Worm (Caenorhabditis elegans) whole organism, young adult: ENCODE measurements around the gene ZK1290.5.

Experiments
- B0035.1 ChIP-seq: sonication (generic microtip); optimal IDR thresholded peaks from 2 replicates; lab custom pipeline; 2016; ENCODE audit warnings: missing genetic modification characterization, mild to moderate bottlenecking, missing compliant biosample characterization, missing genotype, missing genetic modification reagents
- C06A6.2 ChIP-seq: fragments of 200-800 bp; sonication (Bioruptor generic); conservative IDR thresholded peaks from 2 replicates; pipeline ENCODE4 v1.3.6; 2022; ENCODE audit warnings: missing genetic modification characterization, missing compliant biosample characterization
- F10E7.11 ChIP-seq: sonication (generic microtip); optimal IDR thresholded peaks from 2 replicates; lab custom pipeline; 2017; ENCODE audit warnings: mild to moderate bottlenecking, missing genetic modification characterization, moderate library complexity, missing compliant biosample characterization
- F37B4.10 ChIP-seq: fragments of 200-800 bp; sonication (Bioruptor generic); IDR thresholded peaks from 2 replicates; pipeline ENCODE4 v1.3.6; 2022; ENCODE audit warnings: missing genetic modification characterization, missing compliant biosample characterization
- F55B11.4 ChIP-seq: sonication (generic microtip); optimal IDR thresholded peaks from 2 replicates; lab custom pipeline; 2016; ENCODE audit warnings: missing compliant biosample characterization, missing genetic modification characterization, borderline replicate concordance; ENCODE audit not compliant: insufficient read depth
- F57C9.4 ChIP-seq: sonication (generic microtip); optimal IDR thresholded peaks from 2 replicates; lab custom pipeline; 2017; ENCODE audit warnings: mild to moderate bottlenecking, missing genetic modification characterization, missing compliant biosample characterization
- Y53F4B.3 ChIP-seq: fragments of 200-800 bp; sonication (Bioruptor generic); IDR thresholded peaks from 2 replicates; pipeline ENCODE4 v1.3.6; 2022; ENCODE audit warnings: missing genetic modification reagents, missing genetic modification characterization, missing compliant biosample characterization
- Y53G8AR.9 ChIP-seq: fragments of 200-800 bp; sonication (Bioruptor generic); conservative IDR thresholded peaks from 2 replicates; pipeline ENCODE4 v1.3.6; 2022; ENCODE audit warnings: missing genetic modification reagents, missing genetic modification characterization, missing compliant biosample characterization
- Y67H2A.10 ChIP-seq: fragments of 200-800 bp; sonication (Bioruptor generic); conservative IDR thresholded peaks from 2 replicates; pipeline ENCODE4 v1.3.6; 2022; ENCODE audit warnings: missing genetic modification reagents, missing genetic modification characterization, missing compliant biosample characterization
- Y95B8A.8 ChIP-seq: fragments of 200-800 bp; sonication (Bioruptor generic); IDR thresholded peaks from 2 replicates; pipeline ENCODE4 v1.3.6; 2022; ENCODE audit warnings: missing genetic modification reagents, missing genetic modification characterization, missing compliant biosample characterization
- ZK185.1 ChIP-seq: sonication (generic microtip); optimal IDR thresholded peaks from 2 replicates; lab custom pipeline; 2016; ENCODE audit warnings: mild to moderate bottlenecking, missing genetic modification characterization, missing compliant biosample characterization; ENCODE audit not compliant: poor library complexity, severe bottlenecking
- akir-1 ChIP-seq: fragments of 200-800 bp; sonication (Bioruptor generic); optimal IDR thresholded peaks from 2 replicates; lab custom pipeline; 2018; ENCODE audit warnings: mild to moderate bottlenecking, missing genetic modification characterization, moderate library complexity, missing compliant biosample characterization
- ama-1 ChIP-seq, 3 experiments: fragments of 150-350 bp in 1 of 3; sonication (generic microtip) in 2 of 3; optimal IDR thresholded peaks; 2 replicates each; lab custom pipeline; 2014 to 2018; ENCODE audit warnings: missing biosample characterization in 2 of 3, missing genetic modification characterization in 2 of 3, missing genetic modification reagents in 2 of 3
- aptf-3 ChIP-seq: fragments of 200-800 bp; sonication (Bioruptor generic); IDR thresholded peaks from 2 replicates; pipeline ENCODE4 v1.3.6; 2022; ENCODE audit warnings: missing genetic modification characterization, missing compliant biosample characterization
- atf-7 ChIP-seq: sonication (generic microtip); optimal IDR thresholded peaks from 2 replicates; lab custom pipeline; 2017; ENCODE audit warnings: mild to moderate bottlenecking, missing genetic modification characterization, missing compliant biosample characterization
- attf-6 ChIP-seq: fragments of 200-800 bp; sonication (Bioruptor generic); IDR thresholded peaks from 2 replicates; pipeline ENCODE4 v1.3.6; 2022; ENCODE audit warnings: missing genetic modification reagents, missing genetic modification characterization, missing compliant biosample characterization
- bed-2 ChIP-seq: fragments of 200-800 bp; sonication (Bioruptor generic); IDR thresholded peaks from 2 replicates; pipeline ENCODE4 v1.3.6; 2022; ENCODE audit warnings: missing genetic modification reagents, missing genetic modification characterization, missing compliant biosample characterization
- cebp-2 ChIP-seq: fragments of 200-800 bp; sonication (Bioruptor generic); IDR thresholded peaks from 2 replicates; pipeline ENCODE4 v1.3.6; 2022; ENCODE audit warnings: missing genetic modification characterization, missing compliant biosample characterization
- ceh-91 ChIP-seq: fragments of 200-800 bp; sonication (Bioruptor generic); IDR thresholded peaks from 2 replicates; pipeline ENCODE4 v1.3.6; 2022; ENCODE audit warnings: missing genetic modification reagents, missing genetic modification characterization, missing compliant biosample characterization
- efl-1 ChIP-seq: fragments of 150-350 bp; optimal IDR thresholded peaks from 2 replicates; lab custom pipeline; 2014; ENCODE audit warnings: missing biosample characterization, missing genetic modification reagents, missing genetic modification characterization
- egl-44 ChIP-seq: fragments of 200-800 bp; sonication (Bioruptor generic); IDR thresholded peaks from 2 replicates; pipeline ENCODE4 v1.3.6; 2022; ENCODE audit warnings: missing genetic modification reagents, missing genetic modification characterization, missing compliant biosample characterization
- him-1 ChIP-seq: sonication (generic microtip); optimal IDR thresholded peaks from 2 replicates; lab custom pipeline; 2016; ENCODE audit warnings: missing genotype, missing genetic modification reagents, missing genetic modification characterization, missing compliant biosample characterization
- hlh-12 ChIP-seq: sonication (generic microtip); optimal IDR thresholded peaks from 2 replicates; lab custom pipeline; 2016; ENCODE audit warnings: missing genetic modification characterization, missing compliant biosample characterization
- hlh-26 ChIP-seq: fragments of 200-800 bp; sonication (Bioruptor generic); conservative IDR thresholded peaks from 2 replicates; pipeline ENCODE4 v1.3.6; 2022; ENCODE audit warnings: missing genetic modification reagents, missing genetic modification characterization, missing compliant biosample characterization
- hmg-1.2 ChIP-seq: fragments of 200-800 bp; sonication (Bioruptor generic); IDR thresholded peaks from 2 replicates; pipeline ENCODE4 v1.3.6; 2022; ENCODE audit warnings: missing genetic modification reagents, missing genetic modification characterization, missing compliant biosample characterization
- hsf-1 ChIP-seq: fragments of 200-800 bp; sonication (Bioruptor generic); IDR thresholded peaks from 2 replicates; pipeline ENCODE4 v1.3.6; 2022; ENCODE audit warnings: missing genetic modification reagents, missing genetic modification characterization, missing compliant biosample characterization
- let-607 ChIP-seq, 2 experiments: fragments of 200-800 bp in 1 of 2; sonication (Bioruptor generic) in 1 of 2; sonication (generic microtip) in 1 of 2; optimal IDR thresholded peaks; 2 replicates each; lab custom pipeline; 2016 to 2018; ENCODE audit warnings: mild to moderate bottlenecking in 2 of 2, missing compliant biosample characterization in 2 of 2, missing genetic modification characterization in 2 of 2, moderate library complexity in 2 of 2, missing genotype in 1 of 2
- lin-40 ChIP-seq: sonication (generic microtip); optimal IDR thresholded peaks from 2 replicates; lab custom pipeline; 2016; ENCODE audit warnings: missing genetic modification characterization, mild to moderate bottlenecking, missing compliant biosample characterization, missing genotype, missing genetic modification reagents
- madf-10 ChIP-seq: sonication (generic microtip); optimal IDR thresholded peaks from 2 replicates; lab custom pipeline; 2016; ENCODE audit warnings: mild to moderate bottlenecking, missing genetic modification characterization, missing compliant biosample characterization
- madf-6 ChIP-seq: fragments of 200-800 bp; sonication (Bioruptor generic); IDR thresholded peaks from 2 replicates; pipeline ENCODE4 v1.3.6; 2022; ENCODE audit warnings: missing genetic modification reagents, missing genetic modification characterization, missing compliant biosample characterization
- madf-8 ChIP-seq: fragments of 200-800 bp; sonication (Bioruptor generic); conservative IDR thresholded peaks from 2 replicates; pipeline ENCODE4 v1.3.6; 2022; ENCODE audit warnings: missing genetic modification reagents, missing genetic modification characterization, missing compliant biosample characterization
- nhr-179 ChIP-seq: sonication (generic microtip); optimal IDR thresholded peaks from 2 replicates; lab custom pipeline; 2016; ENCODE audit warnings: mild to moderate bottlenecking, missing genetic modification characterization, missing compliant biosample characterization
- nhr-80 ChIP-seq: sonication (generic microtip); optimal IDR thresholded peaks from 2 replicates; lab custom pipeline; 2016; ENCODE audit warnings: missing genetic modification characterization, missing compliant biosample characterization
- nhr-90 ChIP-seq: sonication (generic microtip); optimal IDR thresholded peaks from 2 replicates; lab custom pipeline; 2016; ENCODE audit warnings: missing genotype, mild to moderate bottlenecking, missing genetic modification characterization, missing compliant biosample characterization
- pbrm-1 ChIP-seq: fragments of 200-800 bp; sonication (Bioruptor generic); IDR thresholded peaks from 2 replicates; pipeline ENCODE4 v1.3.6; 2022; ENCODE audit warnings: missing genetic modification reagents, missing genetic modification characterization, missing compliant biosample characterization
- rpc-1 ChIP-seq, 2 experiments: fragments of 150-350 bp in 1 of 2; sonication (generic microtip) in 1 of 2; optimal IDR thresholded peaks; 2 replicates each; lab custom pipeline; 2014 to 2018; ENCODE audit warnings: missing biosample characterization in 1 of 2, missing genetic modification characterization in 1 of 2, missing genetic modification reagents in 1 of 2, missing genotype in 1 of 2
- sea-2 ChIP-seq: fragments of 200-800 bp; sonication (Bioruptor generic); IDR thresholded peaks from 2 replicates; pipeline ENCODE4 v1.3.6; 2022; ENCODE audit warnings: missing genetic modification characterization, missing compliant biosample characterization
- snpc-4 ChIP-seq, 5 experiments: fragments of 150-350 bp in 1 of 5; sonication (generic microtip) in 4 of 5; optimal IDR thresholded peaks; 2 replicates each; lab custom pipeline; 2014 to 2018; ENCODE audit warnings: missing genetic modification characterization in 5 of 5, missing biosample characterization in 3 of 5, antibody characterized with exemption in 2 of 5, mild to moderate bottlenecking in 2 of 5, missing compliant biosample characterization in 2 of 5, missing genotype in 2 of 5, moderate library complexity in 2 of 5, missing genetic modification reagents in 1 of 5
- somi-1 ChIP-seq: fragments of 200-800 bp; sonication (Bioruptor generic); optimal IDR thresholded peaks from 2 replicates; lab custom pipeline; 2018; ENCODE audit warnings: mild to moderate bottlenecking, missing genetic modification characterization, missing compliant biosample characterization
- tbp1 ChIP-seq: fragments of 200-800 bp; sonication (Bioruptor generic); optimal IDR thresholded peaks from 2 replicates; lab custom pipeline; 2018; ENCODE audit warnings: mild to moderate bottlenecking, missing genetic modification characterization, missing compliant biosample characterization
- zim-3 ChIP-seq: sonication (generic microtip); optimal IDR thresholded peaks from 2 replicates; lab custom pipeline; 2017; ENCODE audit warnings: mild to moderate bottlenecking, missing genetic modification characterization, moderate library complexity, missing compliant biosample characterization
- ztf-18 ChIP-seq: sonication (generic microtip); optimal IDR thresholded peaks from 2 replicates; lab custom pipeline; 2016; ENCODE audit warnings: missing genotype, mild to moderate bottlenecking, missing genetic modification characterization, missing compliant biosample characterization
- ztf-26 ChIP-seq: sonication (generic microtip); optimal IDR thresholded peaks from 2 replicates; lab custom pipeline; 2017; ENCODE audit warnings: missing genetic modification characterization, missing compliant biosample characterization

The ZK1290.5 gene

DNA sequence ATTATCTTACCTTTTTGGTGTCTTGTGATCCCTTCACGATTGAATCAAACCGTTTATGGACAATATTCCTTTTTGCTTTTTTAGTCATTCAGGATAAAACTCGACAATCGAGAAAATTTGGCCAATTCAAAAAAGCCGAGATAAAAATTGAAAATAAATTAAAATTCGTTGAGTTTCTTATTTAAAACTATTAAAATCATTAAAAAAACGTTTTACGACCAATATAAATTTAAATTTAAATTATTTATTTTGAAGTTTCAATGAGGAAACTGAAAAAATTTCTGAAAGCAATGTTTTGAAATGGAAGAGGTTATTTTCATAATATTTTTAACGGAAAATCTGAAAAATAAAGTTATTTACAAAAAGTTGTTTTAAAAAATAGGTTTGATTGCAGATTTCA lies 6.2 kb upstream of the ZK1290.5 start, which contains the start of gene ZK1290.15:
Gene ZK1290.15 (plus strand): TSS at position 301 of the 400 bp plus-strand sequence.
- TF ChIP-seq hlh-26 (GFP tag; lab: Robert Waterston, UW) (no peak), cebp-2 (GFP tag; lab: Robert Waterston, UW) (no peak), atf-7 (tag; lab: Kevin White, UChicago) (no peak), ceh-91 (GFP tag; lab: Robert Waterston, UW) (no peak), attf-6 (GFP tag; lab: Robert Waterston, UW) (no peak), C06A6.2 (GFP tag; lab: Robert Waterston, UW) (no peak), madf-8 (GFP tag; lab: Robert Waterston, UW) (no peak), tbp1 (GFP tag; lab: Kevin White, UChicago) (no peak), akir-1 (GFP tag; lab: Kevin White, UChicago) (no peak), F55B11.4 (tag; lab: Kevin White, UChicago) (no peak), aptf-3 (GFP tag; lab: Robert Waterston, UW) (no peak), madf-10 (tag; lab: Kevin White, UChicago) (no peak), efl-1 (GFP tag; lab: Kevin White, UChicago) (no peak), bed-2 (GFP tag; lab: Robert Waterston, UW) (no peak), sea-2 (no peak), F57C9.4 (tag; lab: Kevin White, UChicago) (no peak), somi-1 (GFP tag; lab: Kevin White, UChicago) (no peak), madf-6 (GFP tag; lab: Robert Waterston, UW) (no peak)

DNA sequence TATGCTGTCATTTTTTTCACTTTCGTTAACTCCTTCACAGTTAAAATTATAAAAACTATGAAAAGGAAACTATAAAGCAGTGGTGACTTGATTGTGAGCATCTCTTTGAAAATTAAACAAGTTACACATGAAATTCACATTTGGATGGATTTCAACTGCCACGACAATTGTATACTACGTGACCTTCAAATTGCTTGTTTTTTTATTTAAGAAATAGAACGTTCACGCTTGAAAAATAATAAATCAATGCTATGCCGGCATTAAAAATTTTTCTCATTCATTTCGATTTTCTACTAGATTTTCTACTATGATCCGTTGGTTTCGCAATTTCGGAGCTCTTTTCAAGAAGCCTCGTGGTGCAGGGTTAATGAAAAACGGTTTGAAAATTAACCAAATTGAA lies 4.0 kb upstream of the ZK1290.5 start, which contains the start of the genes ZK1290.7 and rnh-1.1:
Gene ZK1290.7 (minus strand): TSS at position 101 of the 400 bp plus-strand sequence.
Gene rnh-1.1 (plus strand): TSS at position 281 of the 400 bp plus-strand sequence.
- no peak for TF ChIP-seq snpc-4 (GFP tag; optimal IDR thresholded peaks at IDR 0.05; lab: Kevin White, UChicago)
- no peak for TF ChIP-seq snpc-4 (tag; optimal IDR thresholded peaks at IDR 0.05; lab: Kevin White, UChicago)
- TF ChIP-seq hmg-1.2 (GFP tag; lab: Robert Waterston, UW), result no peak
- no peak for TF ChIP-seq him-1 (tag; lab: Kevin White, UChicago)
- no peak for TF ChIP-seq B0035.1 (tag; lab: Kevin White, UChicago)
- TF ChIP-seq nhr-179 (tag; lab: Kevin White, UChicago), result no peak
- no peak for TF ChIP-seq attf-6 (GFP tag; lab: Robert Waterston, UW)
- TF ChIP-seq F10E7.11, result no peak

DNA sequence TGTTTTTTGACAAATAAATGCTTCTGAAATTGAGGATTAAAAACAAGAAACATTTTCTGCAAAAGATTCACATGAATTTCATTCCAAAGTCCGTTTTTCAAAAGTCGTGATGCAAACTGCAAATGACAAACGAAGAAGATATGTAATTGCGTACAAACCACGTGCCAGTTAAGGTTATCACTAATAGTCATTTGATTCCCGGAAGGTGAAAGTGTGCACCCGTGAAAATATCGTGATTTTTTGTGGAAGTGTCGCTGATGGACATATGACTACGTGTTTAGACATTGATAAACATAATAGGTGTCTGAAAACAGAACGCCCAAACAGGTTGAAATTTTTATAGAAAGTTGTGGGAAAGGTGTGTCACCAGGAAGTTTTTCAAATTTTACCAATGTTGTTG lies 1.2 kb upstream of the ZK1290.5 start:
- TF ChIP-seq Y95B8A.8 (GFP tag; lab: Robert Waterston, UW), result peak; percentile 53; the same call in 1 of the 2 replicates
- TF ChIP-seq zim-3 (tag; lab: Kevin White, UChicago), result no peak
- TF ChIP-seq let-607 (tag; optimal IDR thresholded peaks at IDR 0.05; lab: Kevin White, UChicago), result peak in 1 of 2 experiments; percentile 62
- 0 out of 2 replicates have a peak, but pooled peaks have one; percentile 44 for TF ChIP-seq hsf-1 (GFP tag; lab: Robert Waterston, UW)
- no peak for TF ChIP-seq hlh-12 (tag; lab: Kevin White, UChicago)
- no peak for TF ChIP-seq lin-40
- no peak for TF ChIP-seq Y53F4B.3
- no peak for TF ChIP-seq madf-10 (tag; lab: Kevin White, UChicago)
- TF ChIP-seq ama-1 (optimal IDR thresholded peaks at IDR 0.05; lab: Kevin White, UChicago), result no peak
- no peak for TF ChIP-seq ama-1 (GFP tag; optimal IDR thresholded peaks at IDR 0.05; lab: Kevin White, UChicago)
- peak; percentile 67 for TF ChIP-seq nhr-80 (tag; lab: Kevin White, UChicago)
- TF ChIP-seq F57C9.4 (tag; lab: Kevin White, UChicago), result no peak
- TF ChIP-seq Y67H2A.10, result no peak
- 0 out of 2 replicates have a peak, but pooled peaks have one; percentile 30 for TF ChIP-seq Y53G8AR.9
- 0 out of 2 replicates have a peak, but pooled peaks have one; percentile 23 for TF ChIP-seq pbrm-1
- no peak for TF ChIP-seq ztf-18 (tag; lab: Kevin White, UChicago)
- 0 out of 2 replicates have a peak, but pooled peaks have one; percentile 41 for TF ChIP-seq F37B4.10 (GFP tag; lab: Robert Waterston, UW)
- no peak for TF ChIP-seq nhr-90 (tag; lab: Kevin White, UChicago)
- TF ChIP-seq somi-1 (GFP tag; lab: Kevin White, UChicago), result peak; percentile 20
- TF ChIP-seq ZK185.1 (tag; lab: Kevin White, UChicago), result peak; percentile 25
- peak; percentile 69; the same call in 1 of the 2 replicates for TF ChIP-seq C06A6.2 (GFP tag; lab: Robert Waterston, UW)
- TF ChIP-seq egl-44 (GFP tag; lab: Robert Waterston, UW), result peak; percentile 46; the same call in 1 of the 2 replicates
- TF ChIP-seq rpc-1 (optimal IDR thresholded peaks at IDR 0.05; lab: Kevin White, UChicago), result no peak
- no peak for TF ChIP-seq rpc-1 (tag; optimal IDR thresholded peaks at IDR 0.05; lab: Kevin White, UChicago)
- TF ChIP-seq ztf-26 (tag; lab: Kevin White, UChicago), result peak; percentile 63
